Fruit fly (Drosophila melanogaster): ENCODE data around the gene CG14966.

Gene CG14966

dm6 chr3L:3198447-3199402, 1.3 kb upstream of the CG14966 start, which contains the start of the genes CG32276 and gry:
CG32276 (minus strand) TSS chr3L:3199047.
gry (plus strand) TSS chr3L:3199090.
- TF ChIP-seq CG7101 (tag; optimal IDR thresholded peaks at IDR 0.05) = peak; percentile 88
- TF ChIP-seq kay (GFP tag; ENCODE audit: borderline replicate concordance) = no peak
- TF ChIP-seq CG11617 (GFP tag; optimal IDR thresholded peaks at IDR 0.05) = peak; percentile 87
- TF ChIP-seq CG33017 (tag; optimal IDR thresholded peaks at IDR 0.05) = peak; percentile 62
- peak; percentile 71 for TF ChIP-seq pad (GFP tag; optimal IDR thresholded peaks at IDR 0.05)
- peak; percentile 58 for TF ChIP-seq cic (GFP tag; optimal IDR thresholded peaks at IDR 0.05)
- TF ChIP-seq Hr96 (GFP tag; optimal IDR thresholded peaks at IDR 0.05) = peak; percentile 87
- peak; percentile 91 for TF ChIP-seq ovo (GFP tag; optimal IDR thresholded peaks at IDR 0.05)
- TF ChIP-seq Clk (GFP tag; optimal IDR thresholded peaks at IDR 0.05) = peak; percentile 49
- TF ChIP-seq bab1 (GFP tag; optimal IDR thresholded peaks at IDR 0.05) = peak; percentile 91
- TF ChIP-seq toe (GFP tag; optimal IDR thresholded peaks at IDR 0.05) = peak; percentile 93
- peak; percentile 90 for TF ChIP-seq Mnt (GFP tag; optimal IDR thresholded peaks at IDR 0.05)
- no peak for TF ChIP-seq cnc (optimal IDR thresholded peaks at IDR 0.05)
- TF ChIP-seq CG7045 (GFP tag; optimal IDR thresholded peaks at IDR 0.05) = peak; percentile 82
- peak; percentile 82 for TF ChIP-seq CG1620 (GFP tag; optimal IDR thresholded peaks at IDR 0.05)
- TF ChIP-seq CG12768 (GFP tag; optimal IDR thresholded peaks at IDR 0.05) = peak; percentile 78
- TF ChIP-seq Crg-1 (GFP tag; optimal IDR thresholded peaks at IDR 0.05) = peak; percentile 74
- peak; percentile 65 for TF ChIP-seq tj (GFP tag; optimal IDR thresholded peaks at IDR 0.05)
- peak; percentile 82 for TF ChIP-seq CG5204 (GFP tag; optimal IDR thresholded peaks at IDR 0.05)
- peak; percentile 81 for TF ChIP-seq CG14711 (tag; optimal IDR thresholded peaks at IDR 0.05)

dm6 chr3L:3194059-3194458, 3.4 kb downstream of the CG14966 start:
- TF ChIP-seq pad (GFP tag; optimal IDR thresholded peaks at IDR 0.05) (peak; percentile 70), toe (GFP tag; optimal IDR thresholded peaks at IDR 0.05) (no peak), cnc (optimal IDR thresholded peaks at IDR 0.05) (no peak), CG11617 (GFP tag; optimal IDR thresholded peaks at IDR 0.05) (peak; percentile 86), Hr96 (GFP tag; optimal IDR thresholded peaks at IDR 0.05) (peak; percentile 35), CG12768 (GFP tag; optimal IDR thresholded peaks at IDR 0.05) (peak; percentile 87), tj (GFP tag; optimal IDR thresholded peaks at IDR 0.05) (peak; percentile 58), Clk (GFP tag; optimal IDR thresholded peaks at IDR 0.05) (peak; percentile 41), Crg-1 (GFP tag; optimal IDR thresholded peaks at IDR 0.05) (peak; percentile 40), bab1 (GFP tag; optimal IDR thresholded peaks at IDR 0.05) (peak; percentile 87), CG14711 (tag; optimal IDR thresholded peaks at IDR 0.05) (peak; percentile 94), CG7045 (GFP tag; optimal IDR thresholded peaks at IDR 0.05) (peak; percentile 88), CG33017 (tag; optimal IDR thresholded peaks at IDR 0.05) (peak; percentile 95), CG7101 (tag; optimal IDR thresholded peaks at IDR 0.05) (peak; percentile 94), Mnt (GFP tag; optimal IDR thresholded peaks at IDR 0.05) (peak; percentile 77), CG5204 (GFP tag; optimal IDR thresholded peaks at IDR 0.05) (peak; percentile 46), CG1620 (GFP tag; optimal IDR thresholded peaks at IDR 0.05) (peak; percentile 59), kay (GFP tag; ENCODE audit: borderline replicate concordance) (no peak), cic (GFP tag; optimal IDR thresholded peaks at IDR 0.05) (peak; percentile 48), ovo (GFP tag; optimal IDR thresholded peaks at IDR 0.05) (no peak)

- TF ChIP-seq kay (GFP tag; ENCODE audit: borderline replicate concordance) (peak; percentile 98), tj (GFP tag; optimal IDR thresholded peaks at IDR 0.05) (peak; percentile 87), pad (GFP tag; optimal IDR thresholded peaks at IDR 0.05) (peak; percentile 91), CG7045 (GFP tag; optimal IDR thresholded peaks at IDR 0.05) (peak; percentile 99), bab1 (GFP tag; optimal IDR thresholded peaks at IDR 0.05) (peak; percentile 98), CG5204 (GFP tag; optimal IDR thresholded peaks at IDR 0.05) (peak; percentile 96), Clk (GFP tag; optimal IDR thresholded peaks at IDR 0.05) (peak; percentile 92), cic (GFP tag; optimal IDR thresholded peaks at IDR 0.05) (peak; percentile 99), Hr96 (GFP tag; optimal IDR thresholded peaks at IDR 0.05) (peak; percentile 97), toe (GFP tag; optimal IDR thresholded peaks at IDR 0.05) (peak; percentile 86), CG33017 (tag; optimal IDR thresholded peaks at IDR 0.05) (peak; percentile 99), CG14711 (tag; optimal IDR thresholded peaks at IDR 0.05) (peak; percentile 86), Crg-1 (GFP tag; optimal IDR thresholded peaks at IDR 0.05) (peak; percentile 99), cnc (optimal IDR thresholded peaks at IDR 0.05) (no peak), CG11617 (GFP tag; optimal IDR thresholded peaks at IDR 0.05) (peak; percentile 99), CG7101 (tag; optimal IDR thresholded peaks at IDR 0.05) (peak; percentile 99), ovo (GFP tag; optimal IDR thresholded peaks at IDR 0.05) (peak; percentile 96), CG12768 (GFP tag; optimal IDR thresholded peaks at IDR 0.05) (peak; percentile 99), Mnt (GFP tag; optimal IDR thresholded peaks at IDR 0.05) (peak; percentile 98), CG1620 (GFP tag; optimal IDR thresholded peaks at IDR 0.05) (peak; percentile 91)
Observed at dm6 chr3L:3192912-3193311, 4.5 kb downstream of the CG14966 start, which contains the start of gene Hsp83. Hsp83 (plus strand) TSS chr3L:3192969.

- TF ChIP-seq Crg-1 (GFP tag; optimal IDR thresholded peaks at IDR 0.05) = no peak
- no peak for TF ChIP-seq Hr96 (GFP tag; optimal IDR thresholded peaks at IDR 0.05)
- TF ChIP-seq bab1 (GFP tag; optimal IDR thresholded peaks at IDR 0.05) = no peak
- no peak for TF ChIP-seq CG5204 (GFP tag; optimal IDR thresholded peaks at IDR 0.05)
- no peak for TF ChIP-seq pad (GFP tag; optimal IDR thresholded peaks at IDR 0.05)
- no peak for TF ChIP-seq cnc (optimal IDR thresholded peaks at IDR 0.05)
- no peak for TF ChIP-seq kay (GFP tag; ENCODE audit: borderline replicate concordance)
- TF ChIP-seq CG14711 (tag; optimal IDR thresholded peaks at IDR 0.05) = no peak
- TF ChIP-seq CG33017 (tag; optimal IDR thresholded peaks at IDR 0.05) = no peak
- TF ChIP-seq tj (GFP tag; optimal IDR thresholded peaks at IDR 0.05) = no peak
- TF ChIP-seq Mnt (GFP tag; optimal IDR thresholded peaks at IDR 0.05) = no peak
- no peak for TF ChIP-seq Clk (GFP tag; optimal IDR thresholded peaks at IDR 0.05)
- no peak for TF ChIP-seq ovo (GFP tag; optimal IDR thresholded peaks at IDR 0.05)
- no peak for TF ChIP-seq CG11617 (GFP tag; optimal IDR thresholded peaks at IDR 0.05)
- TF ChIP-seq CG12768 (GFP tag; optimal IDR thresholded peaks at IDR 0.05) = no peak
Observed at dm6 chr3L:3192333-3192894, 5.0 kb downstream of the CG14966 start, which contains the start of gene CG14965. CG14965 (minus strand) TSS chr3L:3192491.

Data from whole organism, adult.